Fruit fly (Drosophila melanogaster): ENCODE data around the gene CG45079.

- no peak for TF ChIP-seq Sin3A (optimal IDR thresholded peaks at IDR 0.05)
- no peak for TF ChIP-seq Myc (optimal IDR thresholded peaks at IDR 0.05)
- no peak for TF ChIP-seq h (optimal IDR thresholded peaks at IDR 0.05)
These were observed 3.6 kb downstream of the CG45079 start, which contains the start of gene CG31265 for dm6 chr3R:17127912-17128311.
